Worm (Caenorhabditis elegans): ENCODE data around the gene K11H12.11.

Gene K11H12.11

ce11 chrIV:623876-624275, 46.5 kb downstream of the K11H12.11 start:
- TF ChIP-seq unc-62 (GFP tag; optimal IDR thresholded peaks at IDR 0.05) (no peak), mls-2 (tag; optimal IDR thresholded peaks at IDR 0.05) (no peak), drap-1 (GFP tag; optimal IDR thresholded peaks at IDR 0.05) (no peak), nhr-12 (tag; optimal IDR thresholded peaks at IDR 0.05) (no peak), lin-32 (GFP tag; optimal IDR thresholded peaks at IDR 0.05) (no peak)

- no peak for TF ChIP-seq snpc-4 (tag; optimal IDR thresholded peaks at IDR 0.05)
- no peak for TF ChIP-seq unc-120 (tag; optimal IDR thresholded peaks at IDR 0.05; ENCODE audit: poor library complexity, severe bottlenecking)
- no peak for TF ChIP-seq M03D4.4 (tag; optimal IDR thresholded peaks at IDR 0.05)
- no peak for TF ChIP-seq lsy-2 (tag; optimal IDR thresholded peaks at IDR 0.05)
- TF ChIP-seq flh-1 (GFP tag; optimal IDR thresholded peaks at IDR 0.05): no peak
- TF ChIP-seq unc-39 (tag; optimal IDR thresholded peaks at IDR 0.05): no peak
- TF ChIP-seq ztf-11 (tag; optimal IDR thresholded peaks at IDR 0.05): no peak
- no peak for TF ChIP-seq mab-5 (tag; optimal IDR thresholded peaks at IDR 0.05)
- no peak for TF ChIP-seq ceh-43 (GFP tag; optimal IDR thresholded peaks at IDR 0.05)
- TF ChIP-seq bed-3 (GFP tag; optimal IDR thresholded peaks at IDR 0.05): no peak
- no peak for TF ChIP-seq ham-2 (GFP tag; optimal IDR thresholded peaks at IDR 0.05)
- TF ChIP-seq drap-1 (GFP tag; optimal IDR thresholded peaks at IDR 0.05): no peak
- TF ChIP-seq nhr-76 (tag; optimal IDR thresholded peaks at IDR 0.05): no peak
- TF ChIP-seq blmp-1 (tag; optimal IDR thresholded peaks at IDR 0.05): no peak
- no peak for TF ChIP-seq nhr-237 (tag; optimal IDR thresholded peaks at IDR 0.05)
- TF ChIP-seq nhr-12 (tag; optimal IDR thresholded peaks at IDR 0.05): no peak
- TF ChIP-seq nhr-2 (tag; optimal IDR thresholded peaks at IDR 0.05): no peak
- no peak for TF ChIP-seq ceh-39 (tag; optimal IDR thresholded peaks at IDR 0.05)
- no peak for TF ChIP-seq lin-13 (tag; optimal IDR thresholded peaks at IDR 0.05)
- TF ChIP-seq tbx-8 (GFP tag; optimal IDR thresholded peaks at IDR 0.05): no peak
These were observed 47.4 kb downstream of the K11H12.11 start for ce11 chrIV:622989-623388.

ce11 chrIV:620324-620723, 50.0 kb downstream of the K11H12.11 start:
- TF ChIP-seq sptf-1 (tag; optimal IDR thresholded peaks at IDR 0.05): peak; percentile 91
- peak; percentile 82 for TF ChIP-seq drap-1 (GFP tag; optimal IDR thresholded peaks at IDR 0.05)
- peak; percentile 72 for TF ChIP-seq tbx-8 (GFP tag; optimal IDR thresholded peaks at IDR 0.05)
- peak; percentile 61 for TF ChIP-seq sem-2 (GFP tag; optimal IDR thresholded peaks at IDR 0.05)
- peak; percentile 29 for TF ChIP-seq mep-1 (tag; optimal IDR thresholded peaks at IDR 0.05)
- no peak for TF ChIP-seq nhr-2 (tag; optimal IDR thresholded peaks at IDR 0.05)
- no peak for TF ChIP-seq blmp-1 (tag; optimal IDR thresholded peaks at IDR 0.05)
- peak; percentile 68 for TF ChIP-seq ham-2 (GFP tag; optimal IDR thresholded peaks at IDR 0.05)
- TF ChIP-seq M03D4.4 (tag; optimal IDR thresholded peaks at IDR 0.05): peak; percentile 86
- no peak for TF ChIP-seq zip-8 (tag; optimal IDR thresholded peaks at IDR 0.05)
- no peak for TF ChIP-seq elt-1 (tag; optimal IDR thresholded peaks at IDR 0.05; ENCODE audit: borderline replicate concordance, insufficient read depth)
- peak; percentile 76 for TF ChIP-seq unc-120 (tag; optimal IDR thresholded peaks at IDR 0.05; ENCODE audit: poor library complexity, severe bottlenecking)
- TF ChIP-seq ces-1 (GFP tag; optimal IDR thresholded peaks at IDR 0.05): peak; percentile 28
- TF ChIP-seq nhr-237 (tag; optimal IDR thresholded peaks at IDR 0.05): peak; percentile 8
- no peak for TF ChIP-seq snpc-4 (tag; optimal IDR thresholded peaks at IDR 0.05)
- no peak for TF ChIP-seq mab-5 (tag; optimal IDR thresholded peaks at IDR 0.05)
- peak; percentile 74 for TF ChIP-seq ceh-43 (GFP tag; optimal IDR thresholded peaks at IDR 0.05)
- TF ChIP-seq lin-13 (tag; optimal IDR thresholded peaks at IDR 0.05): no peak
- TF ChIP-seq nhr-28 (tag; optimal IDR thresholded peaks at IDR 0.05): peak; percentile 20
- TF ChIP-seq ceh-83 (GFP tag; optimal IDR thresholded peaks at IDR 0.05): peak; percentile 85
- TF ChIP-seq ceh-39 (tag; optimal IDR thresholded peaks at IDR 0.05): no peak
- peak; percentile 5 for TF ChIP-seq unc-62 (GFP tag; optimal IDR thresholded peaks at IDR 0.05)
- peak; percentile 26 for TF ChIP-seq pha-4 (tag; optimal IDR thresholded peaks at IDR 0.05)
- TF ChIP-seq elt-3 (tag; optimal IDR thresholded peaks at IDR 0.05): no peak
- TF ChIP-seq hlh-1 (tag; optimal IDR thresholded peaks at IDR 0.05): no peak
- TF ChIP-seq nhr-76 (tag; optimal IDR thresholded peaks at IDR 0.05): no peak
- TF ChIP-seq flh-1 (GFP tag; optimal IDR thresholded peaks at IDR 0.05): peak; percentile 70
- TF ChIP-seq nhr-12 (tag; optimal IDR thresholded peaks at IDR 0.05): no peak
- TF ChIP-seq bed-3 (GFP tag; optimal IDR thresholded peaks at IDR 0.05): peak; percentile 69
- TF ChIP-seq ztf-11 (tag; optimal IDR thresholded peaks at IDR 0.05): peak; percentile 21
- TF ChIP-seq lin-32 (GFP tag; optimal IDR thresholded peaks at IDR 0.05): peak; percentile 81
- TF ChIP-seq mls-2 (tag; optimal IDR thresholded peaks at IDR 0.05): peak; percentile 78
- no peak for TF ChIP-seq unc-39 (tag; optimal IDR thresholded peaks at IDR 0.05)
- TF ChIP-seq cnd-1 (tag; optimal IDR thresholded peaks at IDR 0.05): peak; percentile 76
- peak; percentile 2 for TF ChIP-seq lsy-2 (tag; optimal IDR thresholded peaks at IDR 0.05)

Measured in whole organism, mixed stage, embryonic.